Fruit fly (Drosophila melanogaster) S2 (cell line): ENCODE data around the gene CG5196.

Source experiments
- CG8478 ChIP-seq: fragments of >200 bp; optimal IDR thresholded peaks from 2 replicates; lab custom pipeline; 2018
- CTCF ChIP-seq, 2 experiments: fragments of >200 bp; optimal IDR thresholded peaks; 2 replicates each; lab custom pipeline; 2018

- TF ChIP-seq CG8478 (no peak), CTCF (optimal IDR thresholded peaks at IDR 0.05; lab: Kevin White, UChicago) (peak in 1 of 2 experiments; percentile 29)
Observed at dm6 chr3R:12383784-12384183, 24.3 kb upstream of the CG5196 start.
